Worm (Caenorhabditis elegans): ENCODE measurements around the gene mrpl-4.

DNA sequence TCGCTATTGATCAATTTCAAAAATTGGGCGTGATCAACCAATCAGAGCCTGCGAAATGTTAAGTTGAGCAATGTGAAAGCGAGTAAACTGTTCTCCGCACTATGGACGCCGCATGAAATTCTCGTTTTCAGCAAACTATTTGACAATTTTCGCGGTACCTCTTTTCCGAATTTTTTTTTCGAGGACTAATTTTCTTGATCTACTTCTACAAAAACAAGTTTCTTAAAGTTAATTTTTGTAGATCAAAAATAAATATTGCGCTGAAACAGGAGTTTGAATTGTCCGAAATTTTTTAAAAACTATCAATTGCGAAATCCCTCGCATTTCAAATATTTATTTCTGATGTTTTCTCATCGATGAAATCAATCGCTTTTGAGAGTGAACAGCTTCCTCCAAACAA, 50.6 kb downstream of the mrpl-4 start:
- TF ChIP-seq ceh-91 (GFP tag; IDR thresholded peaks at IDR 0.05) (no peak), F10E7.11 (tag; optimal IDR thresholded peaks at IDR 0.05) (no peak), ztf-22 (GFP tag; optimal IDR thresholded peaks at IDR 0.05) (no peak), snpc-4 (GFP tag; optimal IDR thresholded peaks at IDR 0.05) (no peak), snpc-4 (tag; optimal IDR thresholded peaks at IDR 0.05) (no peak), ama-1 (optimal IDR thresholded peaks at IDR 0.05) (no peak), ama-1 (GFP tag; optimal IDR thresholded peaks at IDR 0.05) (no peak), cebp-1 (GFP tag; IDR thresholded peaks at IDR 0.05) (no peak), cebp-1 (tag; optimal IDR thresholded peaks at IDR 0.05) (no peak), mel-28 (tag; optimal IDR thresholded peaks at IDR 0.05; ENCODE audit: borderline replicate concordance) (no peak), nfya-1 (tag; optimal IDR thresholded peaks at IDR 0.05; ENCODE audit: borderline replicate concordance, insufficient read depth) (no peak), ztf-6 (GFP tag; IDR thresholded peaks at IDR 0.05) (no peak), madf-10 (tag; optimal IDR thresholded peaks at IDR 0.05) (no peak), attf-6 (GFP tag; IDR thresholded peaks at IDR 0.05) (no peak)

All from whole organism, young adult.